Fruit fly (Drosophila melanogaster) whole organism, wandering third instar larva: ENCODE data around the gene CG11342.

ENCODE experiments used
- Dfd ChIP-seq: fragments of >200 bp; optimal IDR thresholded peaks from 2 replicates; lab custom pipeline; 2017; ENCODE audit warnings: missing biosample characterization, missing genetic modification characterization
- HLH106 ChIP-seq: fragments of 200-800 bp; optimal IDR thresholded peaks from 3 replicates; lab custom pipeline; 2019; ENCODE audit warnings: missing biosample characterization, mild to moderate bottlenecking, missing genetic modification characterization, moderate library complexity
- Hnf4 ChIP-seq: fragments of 200-800 bp; sonication (Bioruptor generic); optimal IDR thresholded peaks from 2 replicates; lab custom pipeline; 2016; ENCODE audit warnings: missing biosample characterization, mild to moderate bottlenecking, missing genetic modification characterization
- Hr83 ChIP-seq: fragments of 200-300 bp; sonication (Bioruptor generic); optimal IDR thresholded peaks from 2 replicates; lab custom pipeline; 2016; ENCODE audit warnings: missing biosample characterization, mild to moderate bottlenecking, missing genetic modification characterization, moderate library complexity; ENCODE audit not compliant: poor library complexity, severe bottlenecking
- Jra ChIP-seq: sonication (Bioruptor generic); optimal IDR thresholded peaks from 2 replicates; lab custom pipeline; 2016; ENCODE audit warnings: missing biosample characterization, missing genetic modification characterization
- Myc ChIP-seq: fragments of >200 bp; optimal IDR thresholded peaks from 2 replicates; lab custom pipeline; 2017
- N ChIP-seq: fragments of >200 bp; optimal IDR thresholded peaks from 2 replicates; lab custom pipeline; 2018; ENCODE audit warnings: missing biosample characterization, missing external identifiers, missing genetic modification characterization
- Vsx2 ChIP-seq: fragments of 200-300, 225-300 bp; sonication (Bioruptor generic); optimal IDR thresholded peaks from 2 replicates; lab custom pipeline; 2018; ENCODE audit warnings: missing biosample characterization, missing genetic modification characterization; ENCODE audit not compliant: partially characterized antibody
- dl ChIP-seq, 2 experiments: fragments of 175-275, 200-275 bp in 1 of 2; fragments of 200-275 bp in 1 of 2; sonication (Bioruptor generic); optimal IDR thresholded peaks; lab custom pipeline; 2018; ENCODE audit warnings: mild to moderate bottlenecking in 2 of 2, missing biosample characterization in 2 of 2, missing genetic modification characterization in 2 of 2, moderate library complexity in 2 of 2; ENCODE audit not compliant: partially characterized antibody in 2 of 2, insufficient read depth in 1 of 2
- ey ChIP-seq: fragments of 200-800 bp; sonication (Bioruptor generic); optimal IDR thresholded peaks from 2 replicates; lab custom pipeline; 2016; ENCODE audit warnings: missing biosample characterization, missing genetic modification characterization
- fru ChIP-seq: fragments of 200-800 bp; sonication (Bioruptor generic); optimal IDR thresholded peaks from 3 replicates; lab custom pipeline; 2016; ENCODE audit warnings: missing biosample characterization, mild to moderate bottlenecking, missing genetic modification characterization
- h ChIP-seq: fragments of 200-800 bp; sonication (Bioruptor generic); optimal IDR thresholded peaks from 3 replicates; lab custom pipeline; 2016; ENCODE audit warnings: missing biosample characterization, mild to moderate bottlenecking, missing genetic modification characterization
- rgr ChIP-seq: fragments of 200-800 bp; sonication (Bioruptor generic); optimal IDR thresholded peaks from 3 replicates; lab custom pipeline; 2016; ENCODE audit warnings: missing biosample characterization, mild to moderate bottlenecking, missing genetic modification characterization
- sage ChIP-seq: fragments of 200-800 bp; sonication (Bioruptor generic); optimal IDR thresholded peaks from 2 replicates; lab custom pipeline; 2016; ENCODE audit warnings: missing biosample characterization, mild to moderate bottlenecking, missing genetic modification characterization
- usp ChIP-seq: fragments of >200 bp; optimal IDR thresholded peaks from 2 replicates; lab custom pipeline; 2017; ENCODE audit warnings: missing biosample characterization, missing genetic modification characterization

CG11342 gene

DNA sequence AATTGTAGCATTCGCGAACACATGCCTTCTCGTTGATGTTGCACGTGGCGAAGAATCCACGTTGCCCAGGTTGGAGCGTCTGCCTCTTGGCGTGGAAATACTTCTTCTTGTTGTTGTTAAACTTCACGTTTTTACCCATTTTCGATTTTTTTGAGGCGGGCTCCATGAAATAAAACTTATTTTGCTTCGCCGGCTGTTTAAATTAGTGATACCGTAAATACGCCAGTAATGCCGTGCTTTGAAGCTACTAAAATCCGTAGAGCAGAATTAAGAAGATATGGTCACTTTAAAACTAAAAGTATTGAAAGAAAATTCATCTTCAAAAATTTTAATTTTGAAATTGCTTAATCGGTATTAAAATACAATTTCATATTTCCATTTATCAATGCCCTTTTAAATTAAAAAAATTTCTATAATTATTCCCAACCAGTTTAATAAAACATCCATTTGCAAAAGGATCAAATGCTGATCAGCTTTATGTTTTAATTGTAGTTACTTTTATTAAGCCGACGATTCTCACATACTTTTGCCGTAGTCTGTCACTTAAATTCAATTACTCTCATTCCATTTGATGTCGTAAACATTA, 45.1 kb downstream of the CG11342 start, which contains the start of gene CG15014:
Gene CG15014 (minus strand): TSS at position 228 of the 586 bp plus-strand sequence.
- TF ChIP-seq N (GFP tag; lab: Kevin White, UChicago) (no peak), h (GFP tag; lab: Kevin White, UChicago) (no peak), ey (GFP tag; lab: Kevin White, UChicago) (no peak), HLH106 (tag; lab: Kevin White, UChicago) (no peak), rgr (GFP tag; lab: Kevin White, UChicago) (no peak), Jra (GFP tag; lab: Kevin White, UChicago) (no peak), Hr83 (GFP tag; lab: Kevin White, UChicago) (no peak)

DNA sequence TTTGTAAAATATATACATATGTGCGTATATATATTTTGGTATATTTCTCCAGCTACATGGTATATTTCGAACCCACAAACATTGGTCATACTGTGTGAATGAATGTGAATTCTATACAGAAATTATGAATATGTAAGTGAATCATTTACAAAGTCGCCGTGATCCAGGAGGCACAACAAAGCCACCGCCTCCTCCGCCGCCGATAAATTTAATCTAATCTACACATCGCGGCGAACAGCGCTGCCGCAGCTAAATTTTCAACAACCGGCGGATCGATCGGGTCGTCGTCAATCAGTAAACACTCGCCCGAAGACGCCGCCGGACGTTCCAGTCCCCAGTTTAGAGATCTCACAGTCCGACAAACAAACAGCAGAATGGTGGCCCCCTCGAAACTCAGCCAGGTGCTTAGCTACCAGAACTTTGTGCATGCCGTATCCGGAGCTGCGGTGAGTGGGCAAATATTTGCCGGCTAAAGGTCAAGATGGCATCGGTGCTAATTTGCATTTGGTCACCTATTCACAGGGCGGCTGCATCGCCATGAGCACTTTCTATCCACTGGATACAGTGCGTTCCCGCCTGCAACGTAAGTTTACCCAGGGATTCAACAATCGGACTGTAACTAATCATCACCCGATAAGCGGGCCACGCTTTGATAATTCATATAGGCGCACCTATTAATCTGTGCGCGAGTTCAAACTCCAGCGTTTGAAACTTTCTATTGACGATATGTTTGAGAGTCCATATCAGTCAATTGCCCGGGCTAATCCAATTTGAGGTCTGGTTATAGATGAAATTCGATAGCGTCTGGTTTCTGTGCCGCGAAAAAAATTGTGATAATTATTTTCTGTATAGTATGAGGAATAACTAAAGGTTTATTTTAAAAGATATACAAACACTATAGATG, 48.3 kb downstream of the CG11342 start, which contains the start of gene PMP34:
Gene PMP34 (plus strand): TSS at position 79 of the 904 bp plus-strand sequence.
- TF ChIP-seq dl (GFP tag; optimal IDR thresholded peaks at IDR 0.05; lab: Kevin White, UChicago; ENCODE audit: insufficient read depth in 1 of 2, partially characterized antibody in 2 of 2) (no peak), Dfd (GFP tag; lab: Kevin White, UChicago) (no peak), rgr (GFP tag; lab: Kevin White, UChicago) (no peak), Myc (lab: Kevin White, UChicago) (no peak), Vsx2 (GFP tag; lab: Kevin White, UChicago) (no peak), Hnf4 (GFP tag; lab: Kevin White, UChicago) (peak; percentile 13), sage (GFP tag; lab: Kevin White, UChicago) (no peak), usp (no peak), h (GFP tag; lab: Kevin White, UChicago) (peak; percentile 12), fru (GFP tag; lab: Kevin White, UChicago) (peak; percentile 64), Jra (GFP tag; lab: Kevin White, UChicago) (no peak)
- TF ChIP-seq, all 38 proteins: peak for 3
